Worm (Caenorhabditis elegans) whole organism, L2 larva: Measurements from ENCODE around the gene algn-9.

Experiments
- C34F6.9 ChIP-seq: fragments of 150-350 bp; optimal IDR thresholded peaks from 2 replicates; lab custom pipeline; 2014; ENCODE audit warnings: missing biosample characterization, missing genetic modification characterization
- F13H6.1 ChIP-seq: sonication (generic microtip); optimal IDR thresholded peaks from 2 replicates; lab custom pipeline; 2016; ENCODE audit warnings: missing genetic modification characterization, missing compliant biosample characterization
- R02D3.7 ChIP-seq: fragments of 150-350 bp; optimal IDR thresholded peaks from 2 replicates; lab custom pipeline; 2014; ENCODE audit warnings: missing biosample characterization, missing genetic modification characterization
- Y55F3AM.14 ChIP-seq: fragments of 200-800 bp; sonication (Bioruptor generic); optimal IDR thresholded peaks from 2 replicates; lab custom pipeline; 2018; ENCODE audit warnings: mild to moderate bottlenecking, missing genetic modification characterization, missing compliant biosample characterization
- ZK546.5 ChIP-seq: sonication (generic microtip); optimal IDR thresholded peaks from 2 replicates; lab custom pipeline; 2017; ENCODE audit warnings: missing biosample characterization, missing genetic modification characterization
- alr-1 ChIP-seq: fragments of 150-350 bp; optimal IDR thresholded peaks from 2 replicates; lab custom pipeline; 2014; ENCODE audit warnings: missing biosample characterization, missing genetic modification characterization
- aly-2 ChIP-seq: fragments of 150-350 bp; optimal IDR thresholded peaks from 2 replicates; lab custom pipeline; 2014; ENCODE audit warnings: missing biosample characterization, missing genetic modification characterization
- ama-1 ChIP-seq: fragments of 150-350 bp; optimal IDR thresholded peaks from 2 replicates; lab custom pipeline; 2018; ENCODE audit warnings: inconsistent platforms
- blmp-1 ChIP-seq: sonication (generic microtip); optimal IDR thresholded peaks from 2 replicates; lab custom pipeline; 2017; ENCODE audit warnings: missing genetic modification characterization, mild to moderate bottlenecking, missing compliant biosample characterization, antibody characterized with exemption, moderate library complexity; ENCODE audit not compliant: insufficient read depth
- ceh-16 ChIP-seq: fragments of 150-350 bp; optimal IDR thresholded peaks from 2 replicates; lab custom pipeline; 2014; ENCODE audit warnings: missing biosample characterization, missing genetic modification characterization
- ceh-82 ChIP-seq: fragments of 150-350 bp; optimal IDR thresholded peaks from 2 replicates; lab custom pipeline; 2014; ENCODE audit warnings: missing biosample characterization, missing genetic modification characterization
- crh-2 ChIP-seq: sonication (generic microtip); optimal IDR thresholded peaks from 2 replicates; lab custom pipeline; 2017; ENCODE audit warnings: missing biosample characterization, missing genetic modification characterization
- dmd-4 ChIP-seq: sonication (generic microtip); optimal IDR thresholded peaks from 2 replicates; lab custom pipeline; 2017; ENCODE audit warnings: missing biosample characterization, missing genetic modification characterization
- egl-27 ChIP-seq: sonication (generic microtip); optimal IDR thresholded peaks from 3 replicates; lab custom pipeline; 2017; ENCODE audit warnings: missing biosample characterization, missing genetic modification reagents, missing genetic modification characterization
- elt-1 ChIP-seq: fragments of 150-350 bp; optimal IDR thresholded peaks from 2 replicates; lab custom pipeline; 2014; ENCODE audit warnings: missing biosample characterization, missing genetic modification characterization
- elt-3 ChIP-seq: sonication (generic microtip); optimal IDR thresholded peaks from 2 replicates; lab custom pipeline; 2017; ENCODE audit warnings: missing biosample characterization, missing genetic modification characterization
- fos-1 ChIP-seq: fragments of 150-350 bp; optimal IDR thresholded peaks from 2 replicates; lab custom pipeline; 2014; ENCODE audit warnings: missing biosample characterization, missing genetic modification characterization
- gmeb-1 ChIP-seq: fragments of 150-350 bp; optimal IDR thresholded peaks from 2 replicates; lab custom pipeline; 2014; ENCODE audit warnings: missing biosample characterization, missing genetic modification characterization
- lin-11 ChIP-seq: fragments of 150-350 bp; sonication (generic microtip); optimal IDR thresholded peaks from 2 replicates; lab custom pipeline; 2014; ENCODE audit warnings: missing biosample characterization, missing genetic modification characterization, inconsistent platforms, mixed read lengths
- lin-13 ChIP-seq: fragments of 150-350 bp; optimal IDR thresholded peaks from 2 replicates; lab custom pipeline; 2014; ENCODE audit warnings: missing biosample characterization, missing genetic modification reagents, missing genetic modification characterization
- lin-39 ChIP-seq: fragments of 150-350 bp; optimal IDR thresholded peaks from 2 replicates; lab custom pipeline; 2014; ENCODE audit warnings: missing biosample characterization, missing genetic modification reagents, missing genetic modification characterization
- lsy-2 ChIP-seq, 2 experiments: fragments of 150-350 bp in 1 of 2; sonication (generic microtip) in 1 of 2; optimal IDR thresholded peaks; 2 replicates each; lab custom pipeline; 2014 to 2017; ENCODE audit warnings: missing biosample characterization in 2 of 2, missing genetic modification characterization in 2 of 2
- mab-5 ChIP-seq: fragments of 150-350 bp; optimal IDR thresholded peaks from 2 replicates; lab custom pipeline; 2014; ENCODE audit warnings: missing biosample characterization, missing genetic modification characterization
- mbf-1 ChIP-seq: sonication (generic microtip); optimal IDR thresholded peaks from 2 replicates; lab custom pipeline; 2017; ENCODE audit warnings: missing biosample characterization, missing genetic modification characterization
- mdl-1 ChIP-seq, 2 experiments: fragments of 150-350 bp in 1 of 2; sonication (generic microtip) in 1 of 2; optimal IDR thresholded peaks; 2 replicates each; lab custom pipeline; 2017; ENCODE audit warnings: missing biosample characterization in 2 of 2, missing genetic modification characterization in 2 of 2
- nhr-10 ChIP-seq: sonication (generic microtip); optimal IDR thresholded peaks from 2 replicates; lab custom pipeline; 2017; ENCODE audit warnings: missing biosample characterization, missing genetic modification characterization
- nhr-11 ChIP-seq: fragments of 150-350 bp; optimal IDR thresholded peaks from 2 replicates; lab custom pipeline; 2014; ENCODE audit warnings: missing biosample characterization, missing genetic modification characterization
- nhr-12 ChIP-seq: fragments of 150-350 bp; optimal IDR thresholded peaks from 2 replicates; lab custom pipeline; 2014; ENCODE audit warnings: missing biosample characterization, missing genetic modification characterization
- nhr-129 ChIP-seq: fragments of 150-350 bp; optimal IDR thresholded peaks from 2 replicates; lab custom pipeline; 2014; ENCODE audit warnings: missing biosample characterization, missing genetic modification characterization
- nhr-21 ChIP-seq: fragments of 150-350 bp; optimal IDR thresholded peaks from 2 replicates; lab custom pipeline; 2014; ENCODE audit warnings: missing biosample characterization, missing genetic modification characterization
- nhr-23 ChIP-seq: fragments of 150-350 bp; optimal IDR thresholded peaks from 2 replicates; lab custom pipeline; 2014; ENCODE audit warnings: missing biosample characterization, missing genetic modification reagents, missing genetic modification characterization
- nhr-237 ChIP-seq: fragments of 150-350 bp; optimal IDR thresholded peaks from 2 replicates; lab custom pipeline; 2014; ENCODE audit warnings: missing biosample characterization, missing genetic modification characterization
- nhr-25 ChIP-seq: fragments of 150-350 bp; sonication (generic microtip); optimal IDR thresholded peaks from 3 replicates; lab custom pipeline; 2014; ENCODE audit warnings: missing biosample characterization, missing genetic modification characterization
- nhr-6 ChIP-seq: fragments of 150-350 bp; optimal IDR thresholded peaks from 2 replicates; lab custom pipeline; 2014; ENCODE audit warnings: missing biosample characterization, missing genetic modification characterization
- nhr-77 ChIP-seq: fragments of 150-350 bp; optimal IDR thresholded peaks from 2 replicates; lab custom pipeline; 2014; ENCODE audit warnings: missing biosample characterization, missing genetic modification characterization
- peb-1 ChIP-seq: fragments of 150-350 bp; optimal IDR thresholded peaks from 2 replicates; lab custom pipeline; 2014; ENCODE audit warnings: missing biosample characterization, missing genetic modification characterization
- sem-4 ChIP-seq: fragments of 150-350 bp; optimal IDR thresholded peaks from 2 replicates; lab custom pipeline; 2014; ENCODE audit warnings: missing biosample characterization, missing genetic modification reagents, missing genetic modification characterization
- skn-1 ChIP-seq: sonication (generic microtip); optimal IDR thresholded peaks from 2 replicates; lab custom pipeline; 2017; ENCODE audit warnings: missing biosample characterization, missing genetic modification characterization
- sma-3 ChIP-seq: sonication (generic microtip); optimal IDR thresholded peaks from 2 replicates; lab custom pipeline; 2016; ENCODE audit warnings: missing genetic modification reagents, missing genetic modification characterization, missing compliant biosample characterization
- sma-9 ChIP-seq, 2 experiments: fragments of 150-350 bp in 1 of 2; sonication (generic microtip) in 1 of 2; optimal IDR thresholded peaks; 2 replicates each; lab custom pipeline; 2014 to 2016; ENCODE audit warnings: missing genetic modification characterization in 2 of 2, mild to moderate bottlenecking in 1 of 2, missing biosample characterization in 1 of 2, missing compliant biosample characterization in 1 of 2, missing genetic modification reagents in 1 of 2, moderate library complexity in 1 of 2
- snpc-4 ChIP-seq: fragments of 150-350 bp; optimal IDR thresholded peaks from 2 replicates; lab custom pipeline; 2014; ENCODE audit warnings: missing biosample characterization, missing genetic modification characterization
- unc-39 ChIP-seq: fragments of 150-350 bp; optimal IDR thresholded peaks from 2 replicates; lab custom pipeline; 2014; ENCODE audit warnings: missing biosample characterization, missing genetic modification characterization
- unc-55 ChIP-seq: fragments of 150-350 bp; sonication (generic microtip); optimal IDR thresholded peaks from 3 replicates; lab custom pipeline; 2014; ENCODE audit warnings: missing biosample characterization, missing genetic modification reagents, missing genetic modification characterization
- unc-62 ChIP-seq: fragments of 150-350 bp; optimal IDR thresholded peaks from 2 replicates; lab custom pipeline; 2014; ENCODE audit warnings: missing biosample characterization, missing genetic modification reagents, missing genetic modification characterization
- zag-1 ChIP-seq: fragments of 150-350 bp; optimal IDR thresholded peaks from 2 replicates; lab custom pipeline; 2014; ENCODE audit warnings: missing biosample characterization, missing genetic modification characterization
- ztf-1 ChIP-seq: fragments of 200-800 bp; sonication (Bioruptor generic); conservative IDR thresholded peaks from 2 replicates; pipeline ENCODE4 v1.3.6; 2022; ENCODE audit warnings: missing genetic modification characterization, missing compliant biosample characterization
- ztf-11 ChIP-seq: sonication (generic microtip); optimal IDR thresholded peaks from 2 replicates; lab custom pipeline; 2017; ENCODE audit warnings: missing biosample characterization, missing genetic modification characterization
- ztf-4 ChIP-seq: fragments of 150-350 bp; optimal IDR thresholded peaks from 2 replicates; lab custom pipeline; 2014; ENCODE audit warnings: missing biosample characterization, missing genetic modification characterization

algn-9 gene

ce11 chrII:10537988-10538387 is 46.1 kb upstream of the algn-9 start (continued):
- peak; percentile 48 to 80 for TF ChIP-seq lsy-2 (tag; optimal IDR thresholded peaks at IDR 0.05; lab: Kevin White, UChicago)
- TF ChIP-seq zag-1 (tag; lab: Kevin White, UChicago): no peak
- TF ChIP-seq unc-62 (GFP tag; lab: Kevin White, UChicago): no peak
- TF ChIP-seq, all 48 proteins: peak for 13

- no peak for TF ChIP-seq nhr-6 (tag; lab: Kevin White, UChicago)
- TF ChIP-seq R02D3.7 (tag; lab: Kevin White, UChicago): no peak
- TF ChIP-seq nhr-237 (tag; lab: Kevin White, UChicago): no peak
- TF ChIP-seq Y55F3AM.14 (GFP tag; lab: Kevin White, UChicago): no peak
- TF ChIP-seq C34F6.9 (tag; lab: Kevin White, UChicago): no peak
- no peak for TF ChIP-seq nhr-10 (tag; lab: Kevin White, UChicago)
- no peak for TF ChIP-seq egl-27 (tag; lab: Kevin White, UChicago)
- TF ChIP-seq snpc-4 (tag; lab: Kevin White, UChicago): no peak
Observed at ce11 chrII:10539232-10539631, 44.9 kb upstream of the algn-9 start, which contains the start of gene R166.3. Gene R166.3, minus strand, starts transcription at chrII:10539332.

ce11 chrII:10541923-10542486 is 42.1 kb upstream of the algn-9 start, which contains the start of gene pro-1:
Gene pro-1, minus strand, starts transcription at chrII:10541996.
- TF ChIP-seq fos-1 (tag; lab: Kevin White, UChicago): no peak
- no peak for TF ChIP-seq ceh-82 (tag; lab: Kevin White, UChicago)
- TF ChIP-seq ztf-1: no peak
- no peak for TF ChIP-seq egl-27 (tag; lab: Kevin White, UChicago)
- peak; percentile 53 for TF ChIP-seq nhr-11
- no peak for TF ChIP-seq unc-62 (GFP tag; lab: Kevin White, UChicago)
- peak; percentile 80 for TF ChIP-seq nhr-129
- TF ChIP-seq dmd-4: no peak
- TF ChIP-seq lin-13: peak; percentile 79
- no peak for TF ChIP-seq aly-2 (tag; lab: Kevin White, UChicago)
- peak; percentile 80 for TF ChIP-seq R02D3.7 (tag; lab: Kevin White, UChicago)
- TF ChIP-seq ama-1 (lab: Kevin White, UChicago): peak; percentile 97
- TF ChIP-seq unc-39 (tag; lab: Kevin White, UChicago): no peak
- TF ChIP-seq C34F6.9 (tag; lab: Kevin White, UChicago): peak; percentile 77
- TF ChIP-seq nhr-21 (tag; lab: Kevin White, UChicago): peak; percentile 79
- no peak for TF ChIP-seq ZK546.5 (tag; lab: Kevin White, UChicago)
- TF ChIP-seq mab-5 (tag; lab: Kevin White, UChicago): peak; percentile 33
- TF ChIP-seq mbf-1 (tag; lab: Kevin White, UChicago): peak; percentile 25
- no peak for TF ChIP-seq nhr-12 (tag; lab: Kevin White, UChicago)
- TF ChIP-seq elt-3 (tag; lab: Kevin White, UChicago): no peak
- peak; percentile 85 for TF ChIP-seq sma-3 (GFP tag; lab: Kevin White, UChicago)
- peak; percentile 98 for TF ChIP-seq nhr-25 (tag; lab: Kevin White, UChicago)
- TF ChIP-seq Y55F3AM.14 (GFP tag; lab: Kevin White, UChicago): peak; percentile 78
- peak; percentile 84 for TF ChIP-seq F13H6.1
- TF ChIP-seq lin-39 (tag; lab: Kevin White, UChicago): no peak
- peak; percentile 79 for TF ChIP-seq unc-55 (GFP tag; lab: Kevin White, UChicago)
- TF ChIP-seq mdl-1 (tag; optimal IDR thresholded peaks at IDR 0.05; lab: Kevin White, UChicago): no peak
- TF ChIP-seq ztf-4 (tag; lab: Kevin White, UChicago): peak; percentile 97
- peak; percentile 79 for TF ChIP-seq sma-9 (GFP tag; optimal IDR thresholded peaks at IDR 0.05; lab: Kevin White, UChicago)
- TF ChIP-seq sma-9 (tag; optimal IDR thresholded peaks at IDR 0.05; lab: Kevin White, UChicago): no peak
- TF ChIP-seq peb-1: no peak
- no peak for TF ChIP-seq ceh-16 (tag; lab: Kevin White, UChicago)
- peak; percentile 83 for TF ChIP-seq gmeb-1 (tag; lab: Kevin White, UChicago)
- TF ChIP-seq ztf-11 (tag; lab: Kevin White, UChicago): no peak
- TF ChIP-seq lin-11 (tag; lab: Kevin White, UChicago): no peak
- peak; percentile 70 for TF ChIP-seq sem-4 (tag; lab: Kevin White, UChicago)
- TF ChIP-seq nhr-77 (tag; lab: Kevin White, UChicago): no peak
- TF ChIP-seq nhr-237 (tag; lab: Kevin White, UChicago): no peak
- no peak for TF ChIP-seq skn-1
- peak; percentile 29 for TF ChIP-seq zag-1 (tag; lab: Kevin White, UChicago)
- TF ChIP-seq crh-2 (tag; lab: Kevin White, UChicago): peak; percentile 78
- TF ChIP-seq nhr-6 (tag; lab: Kevin White, UChicago): peak; percentile 85
- TF ChIP-seq nhr-10 (tag; lab: Kevin White, UChicago): no peak
- peak; percentile 28 to 89 for TF ChIP-seq lsy-2 (tag; optimal IDR thresholded peaks at IDR 0.05; lab: Kevin White, UChicago)
- peak; percentile 83 for TF ChIP-seq blmp-1
- TF ChIP-seq nhr-23 (tag; lab: Kevin White, UChicago): no peak
- TF ChIP-seq elt-1 (tag; lab: Kevin White, UChicago): no peak
- no peak for TF ChIP-seq snpc-4 (tag; lab: Kevin White, UChicago)
- no peak for TF ChIP-seq alr-1
